Worm (Caenorhabditis elegans) whole organism, L4 larva: ENCODE data around the gene smc-5.

Experiments used
- F10B5.3 ChIP-seq: sonication (generic microtip); optimal IDR thresholded peaks from 2 replicates; lab custom pipeline; 2016; ENCODE audit warnings: mild to moderate bottlenecking, missing genetic modification characterization, missing compliant biosample characterization
- Y75B8A.6 ChIP-seq: fragments of 200-800 bp; sonication (Bioruptor generic); IDR thresholded peaks from 2 replicates; pipeline ENCODE4 v1.3.6; 2022; ENCODE audit warnings: missing genetic modification reagents, missing genetic modification characterization, missing compliant biosample characterization
- ama-1 ChIP-seq: fragments of 150-350 bp; optimal IDR thresholded peaks from 2 replicates; lab custom pipeline; 2014; ENCODE audit warnings: inconsistent platforms, mixed read lengths
- ces-1 ChIP-seq: fragments of 150-350 bp; sonication (generic microtip); optimal IDR thresholded peaks from 4 replicates; lab custom pipeline; 2014; ENCODE audit warnings: missing biosample characterization, missing genetic modification reagents, missing genetic modification characterization
- egl-27 ChIP-seq: sonication (generic microtip); optimal IDR thresholded peaks from 3 replicates; lab custom pipeline; 2017; ENCODE audit warnings: missing biosample characterization, missing genetic modification reagents, missing genetic modification characterization
- fkh-10 ChIP-seq: fragments of 150-350 bp; optimal IDR thresholded peaks from 2 replicates; lab custom pipeline; 2014; ENCODE audit warnings: missing biosample characterization, missing genetic modification reagents, missing genetic modification characterization
- lin-1 ChIP-seq: fragments of 200-800 bp; sonication (Bioruptor generic); IDR thresholded peaks from 2 replicates; pipeline ENCODE4 v1.3.6; 2022; ENCODE audit warnings: missing genetic modification reagents, missing genetic modification characterization, missing compliant biosample characterization
- mdl-1 ChIP-seq, 2 experiments: fragments of 150-350 bp in 1 of 2; sonication (generic microtip) in 1 of 2; optimal IDR thresholded peaks; 2 replicates each; lab custom pipeline; 2014 to 2017; ENCODE audit warnings: missing biosample characterization in 2 of 2, missing genetic modification characterization in 2 of 2
- nhr-76 ChIP-seq: fragments of 150-350 bp; optimal IDR thresholded peaks from 2 replicates; lab custom pipeline; 2014; ENCODE audit warnings: missing biosample characterization, missing genetic modification characterization
- php-3 ChIP-seq: fragments of 200-800 bp; sonication (Bioruptor generic); IDR thresholded peaks from 2 replicates; pipeline ENCODE4 v1.3.6; 2022; ENCODE audit warnings: missing genetic modification reagents, missing genetic modification characterization, missing compliant biosample characterization
- snpc-4 ChIP-seq: fragments of 150-350 bp; optimal IDR thresholded peaks from 2 replicates; lab custom pipeline; 2014; ENCODE audit warnings: missing biosample characterization, missing genetic modification characterization
- unc-39 ChIP-seq: sonication (generic microtip); optimal IDR thresholded peaks from 2 replicates; lab custom pipeline; 2017; ENCODE audit warnings: missing biosample characterization, missing genetic modification characterization
- unc-62 ChIP-seq, 3 experiments: fragments of 150-350 bp in 1 of 3; sonication (generic microtip); optimal IDR thresholded peaks in 2 of 3; peaks in 1 of 3; 1 replicate in 1 of 3; 2 replicates in 2 of 3; lab custom pipeline; 2014 to 2017; ENCODE audit warnings: missing biosample characterization in 3 of 3, missing genetic modification characterization in 3 of 3, missing genetic modification reagents in 3 of 3, missing genotype in 1 of 3
- zag-1 ChIP-seq: fragments of 150-350 bp; optimal IDR thresholded peaks from 2 replicates; lab custom pipeline; 2014; ENCODE audit warnings: missing biosample characterization, missing genetic modification characterization

DNA sequence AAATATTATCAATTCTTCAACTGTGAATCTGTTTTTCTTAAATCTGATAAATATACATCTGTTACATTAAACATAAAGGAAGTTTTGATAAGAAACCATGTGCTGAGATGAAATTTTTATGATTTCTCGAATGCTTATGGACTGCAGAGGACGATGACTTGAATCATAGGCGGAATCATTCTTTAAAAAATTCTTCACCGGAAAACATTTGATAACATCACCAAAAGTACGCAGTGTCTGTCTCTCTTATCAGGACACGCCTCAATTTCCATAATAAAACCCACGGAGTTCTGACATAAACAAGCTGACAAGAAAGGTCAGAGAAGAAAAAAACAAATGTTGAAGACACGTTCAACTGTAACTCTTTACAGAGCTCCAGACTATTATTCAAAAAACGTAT, 47.8 kb downstream of the smc-5 start, which contains the start of gene F09C12.2:
- no peak for TF ChIP-seq php-3 (GFP tag; lab: Robert Waterston, UW)
- TF ChIP-seq ama-1 (lab: Kevin White, UChicago) = no peak
- TF ChIP-seq egl-27 (tag; lab: Kevin White, UChicago) = no peak
- TF ChIP-seq unc-62 (GFP tag; optimal IDR thresholded peaks at IDR 0.05 in 1 of 2; lab: Kevin White, UChicago) = no peak
- no peak for TF ChIP-seq unc-62 (tag; optimal IDR thresholded peaks at IDR 0.05; lab: Kevin White, UChicago)
- no peak for TF ChIP-seq F10B5.3 (tag; lab: Kevin White, UChicago)
- no peak for TF ChIP-seq fkh-10 (GFP tag; lab: Kevin White, UChicago)
- no peak for TF ChIP-seq nhr-76
- no peak for TF ChIP-seq ces-1
- no peak for TF ChIP-seq lin-1
- no peak for TF ChIP-seq mdl-1 (tag; optimal IDR thresholded peaks at IDR 0.05; lab: Kevin White, UChicago)
- TF ChIP-seq snpc-4 (tag; lab: Kevin White, UChicago) = no peak
- no peak for TF ChIP-seq zag-1 (tag; lab: Kevin White, UChicago)
- TF ChIP-seq Y75B8A.6 = no peak
- TF ChIP-seq unc-39 = no peak
